Worm (Caenorhabditis elegans): ENCODE measurements around the gene clec-206.
A peak's percentile ranks its signal among the peaks of the same experiment; 100 is the strongest.

clec-206 gene

DNA sequence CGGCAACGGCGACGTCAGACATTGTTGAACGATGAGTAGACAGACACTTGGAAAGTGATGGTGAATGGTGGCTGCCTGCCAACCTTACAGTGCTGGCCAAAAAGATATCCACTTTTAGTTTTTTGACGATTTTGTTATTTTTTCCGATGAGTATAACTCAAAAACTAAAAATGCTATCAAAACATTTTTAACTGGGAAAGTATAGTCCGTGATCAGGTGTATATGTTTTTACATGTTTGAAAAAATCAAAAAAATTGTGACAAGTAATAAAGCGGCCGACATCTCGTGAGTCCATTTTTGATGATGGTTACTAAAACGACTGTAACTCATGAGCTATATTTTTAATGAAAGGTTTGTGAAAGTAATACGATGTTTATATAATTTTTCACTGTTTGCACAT lies 27.3 kb upstream of the clec-206 start, which contains the start of gene hil-6:
Gene hil-6, minus strand, starts transcription at position 101 of the 400 bp plus-strand sequence.
- no peak for TF ChIP-seq egl-27 (tag; optimal IDR thresholded peaks at IDR 0.05)
- TF ChIP-seq nhr-19 (GFP tag; conservative IDR thresholded peaks at IDR 0.05), result no peak
- no peak for TF ChIP-seq ets-5 (GFP tag; IDR thresholded peaks at IDR 0.05)
- no peak for TF ChIP-seq ama-1 (optimal IDR thresholded peaks at IDR 0.05)
- TF ChIP-seq ceh-82 (tag; optimal IDR thresholded peaks at IDR 0.05), result no peak
- no peak for TF ChIP-seq nhr-71 (tag; optimal IDR thresholded peaks at IDR 0.05)
- TF ChIP-seq C34B4.2 (tag; optimal IDR thresholded peaks at IDR 0.05), result no peak
- no peak for TF ChIP-seq dpl-1 (GFP tag; optimal IDR thresholded peaks at IDR 0.05)
- no peak for TF ChIP-seq nhr-11 (tag; optimal IDR thresholded peaks at IDR 0.05)
- no peak for TF ChIP-seq nhr-20 (tag; optimal IDR thresholded peaks at IDR 0.05)
- no peak for TF ChIP-seq unc-30 (tag; optimal IDR thresholded peaks at IDR 0.05)
- no peak for TF ChIP-seq hlh-4 (tag; optimal IDR thresholded peaks at IDR 0.05)
- TF ChIP-seq blmp-1 (tag; optimal IDR thresholded peaks at IDR 0.05), result no peak

ce11 chrV:2030661-2031060 lies 26.5 kb upstream of the clec-206 start:
- TF ChIP-seq sptf-1 (tag; optimal IDR thresholded peaks at IDR 0.05) (no peak), nhr-19 (GFP tag; conservative IDR thresholded peaks at IDR 0.05) (no peak), efl-1 (optimal IDR thresholded peaks at IDR 0.05) (no peak), efl-1 (GFP tag; optimal IDR thresholded peaks at IDR 0.05 in 1 of 2) (peak in 1 of 2 experiments; percentile 10), pax-3 (tag; optimal IDR thresholded peaks at IDR 0.05) (no peak), isw-1 (GFP tag; IDR thresholded peaks at IDR 0.05) (no peak), lin-39 (tag; optimal IDR thresholded peaks at IDR 0.05) (no peak), hpl-2 (GFP tag; optimal IDR thresholded peaks at IDR 0.05) (no peak), ceh-88 (GFP tag; IDR thresholded peaks at IDR 0.05) (no peak), nhr-84 (tag; optimal IDR thresholded peaks at IDR 0.05) (no peak)

DNA sequence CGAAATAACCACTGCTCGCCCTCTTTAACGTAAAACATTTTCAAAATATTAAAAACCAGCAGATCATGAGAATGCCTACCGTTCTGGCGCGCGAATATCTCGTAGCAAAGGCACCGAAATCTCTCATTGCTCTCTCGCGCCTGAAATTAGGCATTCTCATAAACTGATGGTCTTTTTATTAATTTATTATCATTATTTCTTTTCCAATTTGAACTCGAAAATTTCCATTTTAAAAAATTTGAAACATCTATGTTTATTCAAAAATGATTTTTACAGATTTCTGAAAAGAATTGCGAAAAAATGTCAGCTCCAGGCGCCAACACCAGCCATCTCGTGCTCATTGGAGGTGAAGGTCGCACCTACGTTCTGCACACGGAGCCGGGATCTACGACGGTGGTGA lies 25.7 kb upstream of the clec-206 start, which contains the start of gene F59A7.12:
Gene F59A7.12, plus strand, starts transcription at position 301 of the 400 bp plus-strand sequence.
- TF ChIP-seq alr-1 (tag; optimal IDR thresholded peaks at IDR 0.05; ENCODE audit: borderline replicate concordance) (no peak), sox-4 (tag; optimal IDR thresholded peaks at IDR 0.05) (no peak), ceh-88 (GFP tag; IDR thresholded peaks at IDR 0.05) (no peak), fkh-10 (GFP tag; optimal IDR thresholded peaks at IDR 0.05) (no peak), unc-30 (tag; optimal IDR thresholded peaks at IDR 0.05) (no peak), lsy-2 (tag; optimal IDR thresholded peaks at IDR 0.05) (no peak), ceh-8 (GFP tag; optimal IDR thresholded peaks at IDR 0.05) (no peak), nhr-237 (tag; optimal IDR thresholded peaks at IDR 0.05) (no peak)

DNA sequence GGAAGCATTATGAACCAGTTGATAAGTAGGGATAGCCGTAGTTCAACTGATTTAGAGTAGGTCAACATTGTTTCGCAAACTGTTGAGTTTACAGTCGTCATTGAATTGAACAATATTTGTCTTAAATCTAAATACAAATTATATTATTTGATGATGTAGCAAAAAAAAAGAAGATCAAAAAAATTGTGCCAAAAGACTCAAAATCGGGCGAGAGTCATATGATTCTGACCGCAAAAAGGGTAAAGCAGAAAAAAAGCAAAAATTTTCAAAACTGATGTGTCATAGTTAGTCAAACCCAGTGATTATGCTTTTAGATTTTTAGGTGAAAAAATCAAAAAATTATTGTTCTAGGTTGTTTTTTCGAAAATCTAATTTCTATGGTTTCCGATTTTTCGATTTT lies 23.7 kb upstream of the clec-206 start, which contains the start of gene srab-13:
Gene srab-13, minus strand, starts transcription at position 101 of the 400 bp plus-strand sequence.
- TF ChIP-seq fos-1 (tag; optimal IDR thresholded peaks at IDR 0.05), result no peak
- no peak for TF ChIP-seq lin-13 (GFP tag; optimal IDR thresholded peaks at IDR 0.05)
- TF ChIP-seq nhr-28 (tag; optimal IDR thresholded peaks at IDR 0.05), result no peak
- TF ChIP-seq ces-1 (GFP tag; optimal IDR thresholded peaks at IDR 0.05), result no peak
- no peak for TF ChIP-seq snpc-4 (tag; optimal IDR thresholded peaks at IDR 0.05)
- no peak for TF ChIP-seq rnt-1 (tag; optimal IDR thresholded peaks at IDR 0.05)
- no peak for TF ChIP-seq C04F5.9 (tag; optimal IDR thresholded peaks at IDR 0.05)
- TF ChIP-seq nhr-237 (tag; optimal IDR thresholded peaks at IDR 0.05), result no peak
- no peak for TF ChIP-seq tlp-1 (tag; optimal IDR thresholded peaks at IDR 0.05)
- TF ChIP-seq jun-1 (tag; optimal IDR thresholded peaks at IDR 0.05), result no peak
- TF ChIP-seq hpl-2 (GFP tag; optimal IDR thresholded peaks at IDR 0.05), result no peak
- TF ChIP-seq mdl-1 (tag; optimal IDR thresholded peaks at IDR 0.05), result no peak
- TF ChIP-seq isw-1 (GFP tag; IDR thresholded peaks at IDR 0.05), result no peak
- no peak for TF ChIP-seq aly-2 (tag; optimal IDR thresholded peaks at IDR 0.05)
- TF ChIP-seq mab-9 (GFP tag; IDR thresholded peaks at IDR 0.05), result no peak
- no peak for TF ChIP-seq zip-4 (GFP tag; optimal IDR thresholded peaks at IDR 0.05)
- no peak for TF ChIP-seq lir-3 (tag; optimal IDR thresholded peaks at IDR 0.05; ENCODE audit: poor library complexity)
- TF ChIP-seq mep-1 (tag; optimal IDR thresholded peaks at IDR 0.05), result no peak
- no peak for TF ChIP-seq sptf-1 (tag; optimal IDR thresholded peaks at IDR 0.05)
- TF ChIP-seq ztf-11 (tag; optimal IDR thresholded peaks at IDR 0.05), result no peak

Measured in whole organism, L1 larva.